Fruit fly (Drosophila melanogaster): ENCODE measurements around the gene CG34437.

The CG34437 gene

dm6 chr3R:28324834-28325233, 41.3 kb downstream of the CG34437 start:
- TF ChIP-seq CTCF (optimal IDR thresholded peaks at IDR 0.05) (no peak), CG8478 (optimal IDR thresholded peaks at IDR 0.05) (no peak)

DNA sequence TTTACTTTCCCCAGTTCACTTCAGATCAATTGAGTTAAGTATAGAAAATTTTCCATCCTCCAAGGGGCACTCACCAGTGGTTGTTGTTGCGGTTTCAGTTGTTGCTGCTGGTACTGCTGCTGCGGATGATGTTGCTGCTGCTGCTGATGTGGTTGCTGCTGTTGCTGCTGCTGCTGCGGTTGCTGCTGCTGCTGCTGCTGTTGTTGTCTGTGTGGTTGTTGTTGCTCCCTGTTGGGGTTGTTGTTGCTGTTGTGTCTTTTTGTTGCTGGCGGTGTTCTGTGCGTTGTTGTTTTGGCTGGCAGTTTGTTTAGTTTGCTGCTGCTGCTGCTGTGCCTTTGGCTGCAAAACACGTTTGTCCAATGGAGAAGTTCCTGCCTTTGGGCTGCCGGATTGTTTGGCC, 41.9 kb downstream of the CG34437 start:
- TF ChIP-seq CTCF (optimal IDR thresholded peaks at IDR 0.05) (no peak), CG8478 (optimal IDR thresholded peaks at IDR 0.05) (no peak)

dm6 chr3R:28326150-28326965, 42.8 kb downstream of the CG34437 start:
- no peak for TF ChIP-seq CG8478 (optimal IDR thresholded peaks at IDR 0.05)
- no peak for TF ChIP-seq CTCF (optimal IDR thresholded peaks at IDR 0.05)

DNA sequence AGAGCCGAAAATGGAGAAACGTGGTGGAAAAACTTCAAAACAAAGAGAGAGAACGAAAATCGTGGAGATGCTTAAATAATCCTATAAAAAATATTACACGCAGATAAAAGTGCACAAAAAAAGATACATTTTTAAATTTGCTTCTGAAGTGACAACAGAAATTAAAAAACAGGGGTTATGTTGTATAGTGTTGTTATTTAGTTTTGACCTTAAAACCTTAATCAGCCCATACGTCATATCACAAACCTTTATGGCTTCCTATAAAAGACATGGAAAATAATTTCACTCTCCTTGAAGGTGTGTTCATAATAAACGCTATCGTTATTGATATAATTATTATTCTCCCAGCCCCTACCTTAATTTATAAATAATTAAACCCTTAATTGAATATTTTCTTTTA, 43.6 kb downstream of the CG34437 start:
- TF ChIP-seq CTCF (optimal IDR thresholded peaks at IDR 0.05) = no peak
- TF ChIP-seq CG8478 (optimal IDR thresholded peaks at IDR 0.05) = no peak

- no peak for TF ChIP-seq CTCF (optimal IDR thresholded peaks at IDR 0.05)
- TF ChIP-seq CG8478 (optimal IDR thresholded peaks at IDR 0.05) = no peak
Measured at dm6 chr3R:28327709-28328467, 44.4 kb downstream of the CG34437 start.

dm6 chr3R:28328780-28329546, 45.4 kb downstream of the CG34437 start:
- TF ChIP-seq CTCF (optimal IDR thresholded peaks at IDR 0.05) (no peak), CG8478 (optimal IDR thresholded peaks at IDR 0.05) (no peak)

dm6 chr3R:28330266-28331125, 47.0 kb downstream of the CG34437 start:
- TF ChIP-seq CTCF (optimal IDR thresholded peaks at IDR 0.05) (no peak), CG8478 (optimal IDR thresholded peaks at IDR 0.05) (no peak)

DNA sequence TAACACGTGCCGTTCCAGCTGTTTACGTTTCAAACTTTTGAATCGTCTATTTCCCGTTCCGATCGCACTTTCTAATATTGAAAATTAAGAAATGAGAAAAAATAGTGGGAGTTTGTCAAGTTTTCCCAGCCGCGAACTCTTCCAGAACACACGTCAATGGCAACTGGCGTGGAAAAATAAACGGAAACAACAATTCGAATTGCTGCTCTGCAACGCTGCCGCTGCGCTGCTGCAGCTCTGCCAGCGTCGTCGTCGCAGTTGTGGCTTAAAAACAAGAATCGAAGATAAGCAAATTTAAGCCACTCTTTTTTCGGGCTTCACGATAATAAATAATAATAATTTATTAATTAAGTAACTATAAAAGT, 47.6 kb downstream of the CG34437 start:
- TF ChIP-seq CTCF (optimal IDR thresholded peaks at IDR 0.05) (no peak), CG8478 (optimal IDR thresholded peaks at IDR 0.05) (no peak)

DNA sequence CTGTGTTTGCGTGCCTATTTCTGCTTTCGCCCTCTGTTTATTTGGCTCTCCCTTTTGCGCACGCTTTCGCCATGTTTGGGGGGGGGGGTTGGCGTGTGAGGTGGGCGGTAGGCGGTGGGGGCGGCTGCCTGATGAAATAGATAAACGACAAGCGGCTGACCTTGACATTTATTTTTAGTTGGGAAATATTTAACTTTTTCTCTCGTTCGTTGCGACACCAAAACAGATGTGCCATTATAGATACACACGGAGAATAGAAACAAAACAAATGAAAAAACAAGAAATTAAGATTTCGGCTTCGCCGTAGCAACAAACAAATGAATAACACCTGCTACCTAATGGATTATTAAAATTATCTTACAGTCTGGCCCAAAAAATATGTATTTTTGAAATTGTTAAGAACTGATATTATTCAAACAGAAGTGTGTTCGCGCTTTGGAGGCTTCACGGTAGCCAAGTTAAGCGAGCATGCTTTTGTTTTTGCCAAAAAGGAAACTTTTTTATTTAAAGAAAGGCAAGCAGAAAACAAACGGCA, 48.7 kb downstream of the CG34437 start:
- no peak for TF ChIP-seq CG8478 (optimal IDR thresholded peaks at IDR 0.05)
- no peak for TF ChIP-seq CTCF (optimal IDR thresholded peaks at IDR 0.05)

DNA sequence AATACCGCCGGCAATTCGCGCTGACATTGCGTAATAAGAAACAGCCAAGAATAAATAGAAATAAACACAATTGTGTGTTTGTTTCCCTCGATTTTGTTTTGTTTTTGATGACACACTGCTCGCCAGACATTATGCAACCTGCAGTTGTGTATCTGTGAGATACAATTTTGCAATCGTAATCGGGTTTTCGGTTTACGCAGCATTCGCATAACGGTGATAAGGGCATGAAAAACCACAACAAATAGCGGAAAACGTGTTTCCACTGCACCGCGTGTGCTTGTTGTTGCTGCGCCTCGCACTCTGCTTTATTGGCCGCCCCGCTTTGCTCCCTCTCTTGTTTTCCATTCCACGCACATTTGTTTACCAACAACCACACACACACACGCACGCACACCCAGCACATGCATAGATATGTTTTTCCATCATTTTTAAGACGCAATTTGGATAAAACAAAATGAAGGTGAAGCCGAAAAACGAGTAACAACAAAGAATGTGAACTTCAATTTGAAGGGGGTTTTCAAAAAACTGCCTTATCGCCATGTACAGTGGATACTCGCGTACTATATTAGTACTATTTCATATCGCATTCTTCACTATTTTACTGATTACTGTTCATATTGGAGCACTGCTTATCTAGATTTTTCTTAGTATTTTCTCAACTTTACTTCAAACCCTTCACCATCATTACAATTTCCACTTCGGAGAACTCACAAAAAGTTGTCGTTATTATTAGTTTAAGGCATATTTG, 49.3 kb downstream of the CG34437 start:
- TF ChIP-seq CTCF (optimal IDR thresholded peaks at IDR 0.05) = no peak
- TF ChIP-seq CG8478 (optimal IDR thresholded peaks at IDR 0.05) = no peak

Measured in S2 (cell line).